Comparison of ENCODE assay signal across 1 fruit fly cellular context in genomic region chrX:5915752-5916493, dm6.
TF ChIP-seq lines count a peak whose summit lies in the region.

No protein-coding gene starts in this region.

TF ChIP-seq in whole organism, embryonic, 481 proteins besides CTCF, POLR2A, EP300 and RAD21 (continued from another document):
- TF ChIP-seq Six4 (GFP tag; optimal IDR thresholded peaks at IDR 0.05; lab: Kevin White, UChicago): no peak
- no peak for TF ChIP-seq CG2199 (GFP tag; IDR thresholded peaks at IDR 0.05; lab: Robert Waterston, UW)
- no peak for TF ChIP-seq Bteb2 (GFP tag; optimal IDR thresholded peaks at IDR 0.05; lab: Kevin White, UChicago)
- peak; percentile 47; the same call in 1 of the 2 replicates for TF ChIP-seq bbx (GFP tag; IDR thresholded peaks at IDR 0.05; lab: Robert Waterston, UW; ENCODE audit: partially characterized antibody)
- no peak for TF ChIP-seq sens-2 (GFP tag; IDR thresholded peaks at IDR 0.05; lab: Robert Waterston, UW)
- TF ChIP-seq CG13123 (GFP tag; optimal IDR thresholded peaks at IDR 0.05; lab: Kevin White, UChicago): no peak
- TF ChIP-seq CG6813 (GFP tag; optimal IDR thresholded peaks at IDR 0.05; lab: Kevin White, UChicago): no peak
- peak; percentile 71 for TF ChIP-seq D19A (tag; optimal IDR thresholded peaks at IDR 0.05; lab: Kevin White, UChicago)
- TF ChIP-seq gfzf (GFP tag; optimal IDR thresholded peaks at IDR 0.05; lab: Kevin White, UChicago): peak; percentile 12
- TF ChIP-seq ash1 (GFP tag; optimal IDR thresholded peaks at IDR 0.05; lab: Kevin White, UChicago): no peak
- TF ChIP-seq CG2129 (GFP tag; IDR thresholded peaks at IDR 0.05; lab: Robert Waterston, UW; ENCODE audit: partially characterized antibody): no peak
- peak; percentile 16; the same call in 1 of the 3 replicates for TF ChIP-seq vnd (GFP tag; IDR thresholded peaks at IDR 0.05; lab: Robert Waterston, UW; ENCODE audit: partially characterized antibody)
- no peak for TF ChIP-seq Hey (tag; optimal IDR thresholded peaks at IDR 0.05; lab: Kevin White, UChicago)
- TF ChIP-seq CG13287 (GFP tag; IDR thresholded peaks at IDR 0.05; lab: Robert Waterston, UW; ENCODE audit: partially characterized antibody): peak; percentile 41
- TF ChIP-seq chm (GFP tag; IDR thresholded peaks at IDR 0.05; lab: Robert Waterston, UW): no peak
- no peak for TF ChIP-seq Hsf (GFP tag; optimal IDR thresholded peaks at IDR 0.05; lab: Kevin White, UChicago)
- TF ChIP-seq lilli (GFP tag; optimal IDR thresholded peaks at IDR 0.05; lab: Kevin White, UChicago): no peak
- no peak for TF ChIP-seq CG9437 (GFP tag; optimal IDR thresholded peaks at IDR 0.05; lab: Kevin White, UChicago)
- no peak for TF ChIP-seq CG3163 (GFP tag; optimal IDR thresholded peaks at IDR 0.05; lab: Kevin White, UChicago)
- peak; percentile 30 for TF ChIP-seq CG15514 (GFP tag; optimal IDR thresholded peaks at IDR 0.05; lab: Kevin White, UChicago)
- TF ChIP-seq ftz-f1 (GFP tag; optimal IDR thresholded peaks at IDR 0.05; lab: Kevin White, UChicago): no peak
- TF ChIP-seq Ets97D (GFP tag; optimal IDR thresholded peaks at IDR 0.05; lab: Kevin White, UChicago): no peak
- no peak for TF ChIP-seq nerfin-1 (tag; optimal IDR thresholded peaks at IDR 0.05; lab: Kevin White, UChicago)
- TF ChIP-seq H15 (GFP tag; IDR thresholded peaks at IDR 0.05; lab: Robert Waterston, UW): no peak
- 0 out of 4 replicates have a peak, but pooled peaks have one; percentile 18 for TF ChIP-seq chinmo (GFP tag; IDR thresholded peaks at IDR 0.05; lab: Robert Waterston, UW; ENCODE audit: partially characterized antibody)
- TF ChIP-seq fd96Cb (tag; optimal IDR thresholded peaks at IDR 0.05; lab: Kevin White, UChicago): no peak
- TF ChIP-seq zen2 (GFP tag; IDR thresholded peaks at IDR 0.05; lab: Robert Waterston, UW; ENCODE audit: partially characterized antibody): no peak
- TF ChIP-seq CG13424 (tag; optimal IDR thresholded peaks at IDR 0.05; lab: Kevin White, UChicago): no peak
- no peak for TF ChIP-seq jigr1 (GFP tag; IDR thresholded peaks at IDR 0.05; lab: Robert Waterston, UW)
- no peak for TF ChIP-seq seq (GFP tag; IDR thresholded peaks at IDR 0.05; lab: Robert Waterston, UW)
- TF ChIP-seq zfh2 (GFP tag; optimal IDR thresholded peaks at IDR 0.05; lab: Kevin White, UChicago): no peak
- no peak for TF ChIP-seq jumu (GFP tag; optimal IDR thresholded peaks at IDR 0.05; lab: Kevin White, UChicago)
- no peak for TF ChIP-seq mld (GFP tag; IDR thresholded peaks at IDR 0.05; lab: Robert Waterston, UW; ENCODE audit: partially characterized antibody)
- no peak for TF ChIP-seq CG12219 (GFP tag; optimal IDR thresholded peaks at IDR 0.05; lab: Kevin White, UChicago)
- TF ChIP-seq dysf (GFP tag; IDR thresholded peaks at IDR 0.05; lab: Robert Waterston, UW): no peak
- TF ChIP-seq dan (GFP tag; IDR thresholded peaks at IDR 0.05; lab: Robert Waterston, UW): no peak
- TF ChIP-seq usp (GFP tag; optimal IDR thresholded peaks at IDR 0.05; lab: Kevin White, UChicago): no peak
- TF ChIP-seq lbe (GFP tag; optimal IDR thresholded peaks at IDR 0.05; lab: Kevin White, UChicago): peak; percentile 7
- no peak for TF ChIP-seq CG9797 (GFP tag; optimal IDR thresholded peaks at IDR 0.05; lab: Kevin White, UChicago)
- no peak for TF ChIP-seq sna (GFP tag; IDR thresholded peaks at IDR 0.05; lab: Robert Waterston, UW; ENCODE audit: partially characterized antibody)
- TF ChIP-seq CG8089 (GFP tag; optimal IDR thresholded peaks at IDR 0.05; lab: Kevin White, UChicago): peak; percentile 7
- TF ChIP-seq CG2116 (GFP tag; optimal IDR thresholded peaks at IDR 0.05; lab: Kevin White, UChicago): no peak
- TF ChIP-seq nom (GFP tag; optimal IDR thresholded peaks at IDR 0.05; lab: Kevin White, UChicago): peak; percentile 44
- TF ChIP-seq CG7372 (GFP tag; IDR thresholded peaks at IDR 0.05; lab: Robert Waterston, UW): no peak
- TF ChIP-seq hkb (optimal IDR thresholded peaks at IDR 0.05; lab: Kevin White, UChicago): no peak
- 0 out of 2 replicates have a peak, but pooled peaks have one; percentile 21 for TF ChIP-seq hkb (GFP tag; IDR thresholded peaks at IDR 0.05; lab: Robert Waterston, UW)
- peak; percentile 29 for TF ChIP-seq pzg (GFP tag; optimal IDR thresholded peaks at IDR 0.05; lab: Kevin White, UChicago)
- TF ChIP-seq CG2678 (tag; optimal IDR thresholded peaks at IDR 0.05; lab: Kevin White, UChicago): no peak
- peak; percentile 74 for TF ChIP-seq Sry-δ (GFP tag; optimal IDR thresholded peaks at IDR 0.05; lab: Kevin White, UChicago)
